Worm (Caenorhabditis elegans) whole organism, L1 larva: ENCODE measurements around the gene cnt-1.

Experiments used
- C04F5.9 ChIP-seq: sonication (generic microtip); optimal IDR thresholded peaks from 2 replicates; lab custom pipeline; 2016; ENCODE audit warnings: missing genetic modification characterization, missing compliant biosample characterization
- C16A3.4 ChIP-seq: fragments of 150-350 bp; optimal IDR thresholded peaks from 2 replicates; lab custom pipeline; 2014; ENCODE audit warnings: missing biosample characterization, missing genetic modification characterization
- C34B4.2 ChIP-seq: sonication (generic microtip); optimal IDR thresholded peaks from 2 replicates; lab custom pipeline; 2017; ENCODE audit warnings: mild to moderate bottlenecking, missing genetic modification characterization, missing compliant biosample characterization
- F16B12.6 ChIP-seq: fragments of 150-350 bp; optimal IDR thresholded peaks from 2 replicates; lab custom pipeline; 2014; ENCODE audit warnings: missing biosample characterization, missing genetic modification characterization
- alr-1 ChIP-seq: fragments of 200-800 bp; sonication (Bioruptor generic); optimal IDR thresholded peaks from 2 replicates; lab custom pipeline; 2018; ENCODE audit warnings: borderline replicate concordance, mild to moderate bottlenecking, missing genetic modification characterization, missing compliant biosample characterization
- blmp-1 ChIP-seq: fragments of 150-350 bp; optimal IDR thresholded peaks from 2 replicates; lab custom pipeline; 2014; ENCODE audit warnings: missing biosample characterization, missing genetic modification characterization
- ceh-88 ChIP-seq: fragments of 200-800 bp; sonication (Bioruptor generic); IDR thresholded peaks from 2 replicates; pipeline ENCODE4 v1.3.6; 2022; ENCODE audit warnings: missing genetic modification characterization, missing compliant biosample characterization
- ceh-90 ChIP-seq: sonication (generic microtip); optimal IDR thresholded peaks from 2 replicates; lab custom pipeline; 2016; ENCODE audit warnings: missing genetic modification characterization, missing compliant biosample characterization
- dpl-1 ChIP-seq, 3 experiments: fragments of 150-350 bp in 2 of 3; sonication (generic microtip) in 1 of 3; optimal IDR thresholded peaks; 2 replicates each; lab custom pipeline; 2014 to 2017; ENCODE audit warnings: missing biosample characterization in 3 of 3, missing genetic modification characterization in 3 of 3, missing genetic modification reagents in 3 of 3
- dsc-1 ChIP-seq: sonication (generic microtip); optimal IDR thresholded peaks from 2 replicates; lab custom pipeline; 2016; ENCODE audit warnings: mild to moderate bottlenecking, missing genetic modification characterization, missing compliant biosample characterization
- efl-1 ChIP-seq, 4 experiments: fragments of 150-350 bp; optimal IDR thresholded peaks in 3 of 4; peaks in 1 of 4; 1 replicate in 1 of 4; 2 replicates in 3 of 4; lab custom pipeline; 2014; ENCODE audit warnings: missing biosample characterization in 2 of 4, missing genetic modification characterization in 2 of 4, missing genetic modification reagents in 2 of 4
- egl-27 ChIP-seq, 2 experiments: fragments of 150-350 bp in 1 of 2; sonication (generic microtip); optimal IDR thresholded peaks; 3 replicates each; lab custom pipeline; 2017 to 2018; ENCODE audit warnings: missing biosample characterization in 2 of 2, missing genetic modification characterization in 2 of 2, missing genetic modification reagents in 2 of 2
- elt-3 ChIP-seq, 6 experiments: fragments of 150-350 bp in 1 of 6; sonication (generic microtip); optimal IDR thresholded peaks; 2 replicates each; lab custom pipeline; 2017 to 2018; ENCODE audit warnings: missing biosample characterization in 6 of 6, missing genetic modification characterization in 6 of 6, inconsistent platforms in 1 of 6
- fkh-10 ChIP-seq: sonication (generic microtip); optimal IDR thresholded peaks from 2 replicates; lab custom pipeline; 2017; ENCODE audit warnings: missing biosample characterization, missing genetic modification reagents, missing genetic modification characterization
- fkh-8 ChIP-seq: sonication (generic microtip); optimal IDR thresholded peaks from 2 replicates; lab custom pipeline; 2016; ENCODE audit warnings: mild to moderate bottlenecking, missing genetic modification characterization, missing compliant biosample characterization
- hlh-17 ChIP-seq: fragments of 200-800 bp; sonication (Bioruptor generic); optimal IDR thresholded peaks from 2 replicates; lab custom pipeline; 2018; ENCODE audit warnings: missing genetic modification characterization, mild to moderate bottlenecking, missing compliant biosample characterization, moderate library complexity, borderline replicate concordance
- hpl-2 ChIP-seq: fragments of 150-350 bp; optimal IDR thresholded peaks from 2 replicates; lab custom pipeline; 2014; ENCODE audit warnings: missing biosample characterization, missing genetic modification reagents, missing genetic modification characterization
- isw-1 ChIP-seq: fragments of 200-800 bp; sonication (Bioruptor generic); IDR thresholded peaks from 2 replicates; pipeline ENCODE4 v1.3.6; 2022; ENCODE audit warnings: missing genetic modification characterization, missing compliant biosample characterization
- jun-1 ChIP-seq: fragments of 150-350 bp; optimal IDR thresholded peaks from 2 replicates; lab custom pipeline; 2014; ENCODE audit warnings: missing biosample characterization, missing genetic modification reagents, missing genetic modification characterization
- lin-13 ChIP-seq: fragments of 150-350 bp; optimal IDR thresholded peaks from 2 replicates; lab custom pipeline; 2014; ENCODE audit warnings: missing biosample characterization, missing genetic modification reagents, missing genetic modification characterization
- lin-35 ChIP-seq, 2 experiments: fragments of 150-350 bp; optimal IDR thresholded peaks; 2 replicates each; lab custom pipeline; 2014; ENCODE audit warnings: missing biosample characterization in 2 of 2, missing genetic modification characterization in 2 of 2, missing genetic modification reagents in 2 of 2
- mdl-1 ChIP-seq, 2 experiments: fragments of 150-350 bp; optimal IDR thresholded peaks; 2 replicates each; lab custom pipeline; 2014 to 2017; ENCODE audit warnings: missing biosample characterization in 2 of 2, missing genetic modification characterization in 2 of 2, inconsistent platforms in 1 of 2
- mep-1 ChIP-seq: fragments of 150-350 bp; optimal IDR thresholded peaks from 2 replicates; lab custom pipeline; 2014; ENCODE audit warnings: missing biosample characterization, missing genetic modification characterization
- nhr-19 ChIP-seq: fragments of 200-800 bp; sonication (Bioruptor generic); conservative IDR thresholded peaks from 2 replicates; pipeline ENCODE4 v1.3.6; 2022; ENCODE audit warnings: missing genetic modification characterization, missing compliant biosample characterization
- nhr-20 ChIP-seq: sonication (generic microtip); optimal IDR thresholded peaks from 2 replicates; lab custom pipeline; 2016; ENCODE audit warnings: mild to moderate bottlenecking, missing genetic modification characterization, missing compliant biosample characterization
- nhr-237 ChIP-seq: fragments of 150-350 bp; optimal IDR thresholded peaks from 2 replicates; lab custom pipeline; 2014; ENCODE audit warnings: missing biosample characterization, missing genetic modification characterization
- nhr-71 ChIP-seq: sonication (generic microtip); optimal IDR thresholded peaks from 2 replicates; lab custom pipeline; 2016; ENCODE audit warnings: mild to moderate bottlenecking, missing genetic modification characterization, moderate library complexity, missing compliant biosample characterization
- nhr-77 ChIP-seq: fragments of 150-350 bp; optimal IDR thresholded peaks from 2 replicates; lab custom pipeline; 2014; ENCODE audit warnings: missing biosample characterization, missing genetic modification characterization
- nhr-84 ChIP-seq: sonication (generic microtip); optimal IDR thresholded peaks from 2 replicates; lab custom pipeline; 2017; ENCODE audit warnings: missing biosample characterization, missing genetic modification characterization
- nhr-85 ChIP-seq: sonication (generic microtip); peaks from one replicate; lab custom pipeline; 2016; ENCODE audit warnings: missing genetic modification characterization, inconsistent platforms, missing compliant biosample characterization
- nhr-90 ChIP-seq: sonication (generic microtip); optimal IDR thresholded peaks from 2 replicates; lab custom pipeline; 2016; ENCODE audit warnings: mild to moderate bottlenecking, missing genetic modification characterization, missing compliant biosample characterization; ENCODE audit not compliant: poor library complexity
- pax-3 ChIP-seq: fragments of 200-800 bp; sonication (Bioruptor generic); optimal IDR thresholded peaks from 2 replicates; lab custom pipeline; 2018; ENCODE audit warnings: mild to moderate bottlenecking, missing genetic modification characterization, moderate library complexity, missing compliant biosample characterization
- pqm-1 ChIP-seq: sonication (generic microtip); optimal IDR thresholded peaks from 3 replicates; lab custom pipeline; 2017; ENCODE audit warnings: missing biosample characterization, missing genetic modification characterization
- skn-1 ChIP-seq: fragments of 150-350 bp; optimal IDR thresholded peaks from 2 replicates; lab custom pipeline; 2014; ENCODE audit warnings: missing biosample characterization, missing genetic modification characterization
- snu-23 ChIP-seq: sonication (generic microtip); optimal IDR thresholded peaks from 2 replicates; lab custom pipeline; 2016; ENCODE audit warnings: missing genetic modification characterization, missing compliant biosample characterization
- sptf-1 ChIP-seq: fragments of 150-350 bp; optimal IDR thresholded peaks from 2 replicates; lab custom pipeline; 2014; ENCODE audit warnings: missing biosample characterization, missing genetic modification characterization
- swsn-7 ChIP-seq: sonication (generic microtip); optimal IDR thresholded peaks from 2 replicates; lab custom pipeline; 2016; ENCODE audit warnings: missing genetic modification characterization, missing compliant biosample characterization
- tbx-2 ChIP-seq: sonication (generic microtip); optimal IDR thresholded peaks from 2 replicates; lab custom pipeline; 2016; ENCODE audit warnings: missing genetic modification characterization, missing compliant biosample characterization
- tlp-1 ChIP-seq: fragments of 150-350 bp; optimal IDR thresholded peaks from 2 replicates; lab custom pipeline; 2014; ENCODE audit warnings: missing biosample characterization, missing genetic modification characterization
- unc-130 ChIP-seq: fragments of 150-350 bp; optimal IDR thresholded peaks from 2 replicates; lab custom pipeline; 2017; ENCODE audit warnings: missing biosample characterization, missing genetic modification characterization, inconsistent platforms
- unc-30 ChIP-seq: sonication (generic microtip); optimal IDR thresholded peaks from 2 replicates; lab custom pipeline; 2017; ENCODE audit warnings: missing biosample characterization, missing genetic modification characterization
- unc-86 ChIP-seq: sonication (generic microtip); optimal IDR thresholded peaks from 2 replicates; lab custom pipeline; 2016; ENCODE audit warnings: missing genetic modification characterization, missing compliant biosample characterization
- vab-15 ChIP-seq: sonication (generic microtip); optimal IDR thresholded peaks from 2 replicates; lab custom pipeline; 2017; ENCODE audit warnings: missing genotype, mild to moderate bottlenecking, missing genetic modification characterization, missing compliant biosample characterization
- xbp-1 ChIP-seq: sonication (generic microtip); optimal IDR thresholded peaks from 2 replicates; lab custom pipeline; 2016; ENCODE audit warnings: missing genetic modification characterization, missing compliant biosample characterization
- ztf-11 ChIP-seq, 2 experiments: sonication (generic microtip); optimal IDR thresholded peaks; 2 replicates each; lab custom pipeline; 2016 to 2017; ENCODE audit warnings: missing genetic modification characterization in 2 of 2, missing biosample characterization in 1 of 2, missing compliant biosample characterization in 1 of 2

Gene cnt-1

ce11 chrII:12042108-12042960 lies 46.3 kb downstream of the cnt-1 start, which contains the start of gene ippk-1 (continued):
- no peak for TF ChIP-seq nhr-237
- TF ChIP-seq lin-13 (GFP tag; lab: Kevin White, UChicago): peak; percentile 50
- peak in 1 of 2 experiments; percentile 53 for TF ChIP-seq ztf-11 (tag; optimal IDR thresholded peaks at IDR 0.05; lab: Kevin White, UChicago)
- TF ChIP-seq tbx-2 (tag; lab: Kevin White, UChicago): peak; percentile 61
- peak; percentile 17 for TF ChIP-seq nhr-84 (tag; lab: Kevin White, UChicago)
- TF ChIP-seq unc-86 (tag; lab: Kevin White, UChicago): peak; percentile 71
- TF ChIP-seq sptf-1: no peak
- peak; percentile 64 for TF ChIP-seq blmp-1 (tag; lab: Kevin White, UChicago)
- no peak for TF ChIP-seq pqm-1 (tag; lab: Kevin White, UChicago)
- no peak for TF ChIP-seq F16B12.6 (tag; lab: Kevin White, UChicago)
- peak; percentile 92 for TF ChIP-seq fkh-8 (tag; lab: Kevin White, UChicago)
- TF ChIP-seq ceh-90 (tag; lab: Kevin White, UChicago): peak; percentile 58
- TF ChIP-seq dsc-1 (tag; lab: Kevin White, UChicago): peak; percentile 25
- TF ChIP-seq nhr-90 (tag; lab: Kevin White, UChicago): peak; percentile 48
- peak; percentile 44 for TF ChIP-seq C16A3.4 (tag; lab: Kevin White, UChicago)
- TF ChIP-seq tlp-1: no peak
- peak; percentile 16 to 46 (median 39) for TF ChIP-seq dpl-1 (GFP tag; optimal IDR thresholded peaks at IDR 0.05; lab: Kevin White, UChicago)
- TF ChIP-seq pax-3 (tag; lab: Kevin White, UChicago): peak; percentile 80
- no peak for TF ChIP-seq unc-130 (tag; lab: Kevin White, UChicago)
- peak; percentile 11 for TF ChIP-seq vab-15 (tag; lab: Kevin White, UChicago)
- TF ChIP-seq isw-1 (GFP tag; lab: Robert Waterston, UW): peak; percentile 65
- TF ChIP-seq unc-30: no peak
- no peak for TF ChIP-seq C04F5.9
- TF ChIP-seq C34B4.2 (tag; lab: Kevin White, UChicago): no peak
- no peak for TF ChIP-seq jun-1 (tag; lab: Kevin White, UChicago)
- no peak for TF ChIP-seq mep-1 (tag; lab: Kevin White, UChicago)
- peak; percentile 51 for TF ChIP-seq swsn-7
- peak; percentile 64 for TF ChIP-seq lin-35 (GFP tag; optimal IDR thresholded peaks at IDR 0.05; lab: Kevin White, UChicago)
- TF ChIP-seq elt-3 (tag; optimal IDR thresholded peaks at IDR 0.05; lab: Kevin White, UChicago): peak in 2 of 6 experiments; percentile 79 to 82
- peak; percentile 38 for TF ChIP-seq fkh-10 (GFP tag; lab: Kevin White, UChicago)
- no peak for TF ChIP-seq egl-27 (tag; optimal IDR thresholded peaks at IDR 0.05; lab: Kevin White, UChicago)
- TF ChIP-seq hlh-17 (GFP tag; lab: Kevin White, UChicago): no peak
- no peak for TF ChIP-seq hpl-2 (GFP tag; lab: Kevin White, UChicago)

ce11 chrII:12041116-12041515 lies 47.6 kb downstream of the cnt-1 start:
- TF ChIP-seq nhr-71 (tag; lab: Kevin White, UChicago) (peak; percentile 1), skn-1 (tag; lab: Kevin White, UChicago) (no peak), dsc-1 (tag; lab: Kevin White, UChicago) (peak; percentile 33), mdl-1 (tag; optimal IDR thresholded peaks at IDR 0.05; lab: Kevin White, UChicago) (no peak), efl-1 (optimal IDR thresholded peaks at IDR 0.05; lab: Kevin White, UChicago) (no peak), efl-1 (GFP tag; optimal IDR thresholded peaks at IDR 0.05 in 1 of 2; lab: Kevin White, UChicago) (peak in 1 of 2 experiments; percentile 5)
- TF ChIP-seq, all 84 proteins: peak for 3

ce11 chrII:12040167-12040566 lies 48.5 kb downstream of the cnt-1 start:
- TF ChIP-seq lin-35 (GFP tag; optimal IDR thresholded peaks at IDR 0.05; lab: Kevin White, UChicago) (peak; percentile 56 to 68), nhr-77 (peak; percentile 20), fkh-8 (tag; lab: Kevin White, UChicago) (peak; percentile 50), F16B12.6 (tag; lab: Kevin White, UChicago) (peak; percentile 36), nhr-237 (no peak), ceh-88 (no peak), alr-1 (tag; lab: Kevin White, UChicago) (no peak), mdl-1 (tag; optimal IDR thresholded peaks at IDR 0.05; lab: Kevin White, UChicago) (peak in 1 of 2 experiments; percentile 33), nhr-85 (tag; lab: Kevin White, UChicago) (peak; percentile 73), snu-23 (GFP tag; lab: Kevin White, UChicago) (peak; percentile 80), C04F5.9 (no peak), nhr-20 (peak; percentile 87), tbx-2 (tag; lab: Kevin White, UChicago) (peak; percentile 40), nhr-19 (GFP tag; lab: Robert Waterston, UW) (peak; percentile 43; the same call in 1 of the 2 replicates), nhr-71 (tag; lab: Kevin White, UChicago) (peak; percentile 67), xbp-1 (tag; lab: Kevin White, UChicago) (peak; percentile 13), elt-3 (tag; optimal IDR thresholded peaks at IDR 0.05; lab: Kevin White, UChicago) (peak in 3 of 6 experiments; percentile 49 to 70 (median 50)), efl-1 (optimal IDR thresholded peaks at IDR 0.05; lab: Kevin White, UChicago) (peak; percentile 43 to 56), efl-1 (GFP tag; optimal IDR thresholded peaks at IDR 0.05 in 1 of 2; lab: Kevin White, UChicago) (peak; percentile 10 to 13)
